Worm (Caenorhabditis elegans) whole organism, young adult: Measurements from ENCODE around the gene dhc-4.

Source experiments
- F52B5.7 ChIP-seq: sonication (generic microtip); optimal IDR thresholded peaks from 2 replicates; lab custom pipeline; 2016; ENCODE audit warnings: mild to moderate bottlenecking, missing genetic modification characterization, missing compliant biosample characterization
- Y67H2A.10 ChIP-seq: fragments of 200-800 bp; sonication (Bioruptor generic); conservative IDR thresholded peaks from 2 replicates; pipeline ENCODE4 v1.3.6; 2022; ENCODE audit warnings: missing genetic modification reagents, missing genetic modification characterization, missing compliant biosample characterization
- ama-1 ChIP-seq, 3 experiments: fragments of 150-350 bp in 1 of 3; sonication (generic microtip) in 2 of 3; optimal IDR thresholded peaks; 2 replicates each; lab custom pipeline; 2014 to 2018; ENCODE audit warnings: missing biosample characterization in 2 of 3, missing genetic modification characterization in 2 of 3, missing genetic modification reagents in 2 of 3
- aptf-2 ChIP-seq: fragments of 200-800 bp; sonication (Bioruptor generic); conservative IDR thresholded peaks from 2 replicates; pipeline ENCODE4 v1.3.6; 2022; ENCODE audit warnings: missing genetic modification reagents, missing genetic modification characterization, missing compliant biosample characterization
- aptf-3 ChIP-seq: fragments of 200-800 bp; sonication (Bioruptor generic); IDR thresholded peaks from 2 replicates; pipeline ENCODE4 v1.3.6; 2022; ENCODE audit warnings: missing genetic modification characterization, missing compliant biosample characterization
- egl-44 ChIP-seq: fragments of 200-800 bp; sonication (Bioruptor generic); IDR thresholded peaks from 2 replicates; pipeline ENCODE4 v1.3.6; 2022; ENCODE audit warnings: missing genetic modification reagents, missing genetic modification characterization, missing compliant biosample characterization
- hmg-20 ChIP-seq: fragments of 200-800 bp; sonication (Bioruptor generic); IDR thresholded peaks from 2 replicates; pipeline ENCODE4 v1.3.6; 2022; ENCODE audit warnings: missing genetic modification reagents, missing genetic modification characterization, missing compliant biosample characterization
- lin-35 ChIP-seq, 3 experiments: fragments of 150-350 bp in 2 of 3; sonication (generic microtip) in 1 of 3; optimal IDR thresholded peaks; 2 replicates each; lab custom pipeline; 2014 to 2018; ENCODE audit warnings: missing biosample characterization in 3 of 3, missing genetic modification characterization in 3 of 3, missing genetic modification reagents in 3 of 3
- madf-3 ChIP-seq: fragments of 200-800 bp; sonication (Bioruptor generic); IDR thresholded peaks from 2 replicates; pipeline ENCODE4 v1.3.6; 2022; ENCODE audit warnings: missing genetic modification reagents, missing genetic modification characterization, missing compliant biosample characterization
- mes-4 ChIP-seq: sonication (generic microtip); optimal IDR thresholded peaks from 2 replicates; lab custom pipeline; 2016; ENCODE audit warnings: missing genotype, missing genetic modification characterization, missing compliant biosample characterization
- sdz-38 ChIP-seq: sonication (generic microtip); optimal IDR thresholded peaks from 2 replicates; lab custom pipeline; 2016; ENCODE audit warnings: missing genotype, missing genetic modification characterization, missing compliant biosample characterization
- snpc-3.4 ChIP-seq: sonication (generic microtip); optimal IDR thresholded peaks from 2 replicates; lab custom pipeline; 2017; ENCODE audit warnings: missing genetic modification characterization, mild to moderate bottlenecking, missing compliant biosample characterization, antibody characterized with exemption, moderate library complexity, missing genotype, missing genetic modification reagents
- snpc-4 ChIP-seq, 5 experiments: fragments of 150-350 bp in 1 of 5; sonication (generic microtip) in 4 of 5; optimal IDR thresholded peaks; 2 replicates each; lab custom pipeline; 2014 to 2018; ENCODE audit warnings: missing genetic modification characterization in 5 of 5, missing biosample characterization in 3 of 5, antibody characterized with exemption in 2 of 5, mild to moderate bottlenecking in 2 of 5, missing compliant biosample characterization in 2 of 5, missing genotype in 2 of 5, moderate library complexity in 2 of 5, missing genetic modification reagents in 1 of 5
- zfh-2 ChIP-seq: fragments of 200-800 bp; sonication (Bioruptor generic); conservative IDR thresholded peaks from 2 replicates; pipeline ENCODE4 v1.3.6; 2022; ENCODE audit warnings: missing genetic modification reagents, missing genetic modification characterization, missing compliant biosample characterization

- TF ChIP-seq hmg-20 (GFP tag; lab: Robert Waterston, UW) (no peak), ama-1 (optimal IDR thresholded peaks at IDR 0.05; lab: Kevin White, UChicago) (no peak), ama-1 (GFP tag; optimal IDR thresholded peaks at IDR 0.05; lab: Kevin White, UChicago) (no peak), sdz-38 (tag; lab: Kevin White, UChicago) (no peak), zfh-2 (GFP tag; lab: Robert Waterston, UW) (no peak), madf-3 (GFP tag; lab: Robert Waterston, UW) (no peak), snpc-3.4 (tag; lab: Kevin White, UChicago) (no peak), mes-4 (tag; lab: Kevin White, UChicago) (no peak), egl-44 (no peak), snpc-4 (GFP tag; optimal IDR thresholded peaks at IDR 0.05; lab: Kevin White, UChicago) (no peak), snpc-4 (tag; optimal IDR thresholded peaks at IDR 0.05; lab: Kevin White, UChicago) (no peak), aptf-3 (GFP tag; lab: Robert Waterston, UW) (no peak), F52B5.7 (no peak), Y67H2A.10 (GFP tag; lab: Robert Waterston, UW) (no peak), aptf-2 (GFP tag; lab: Robert Waterston, UW) (no peak), lin-35 (GFP tag; optimal IDR thresholded peaks at IDR 0.05; lab: Kevin White, UChicago) (no peak)
Observed at ce11 chrIII:10945537-10945936, 24.2 kb upstream of the dhc-4 start.
